Worm (Caenorhabditis elegans): ENCODE data around the gene K07E8.7.

- TF ChIP-seq ama-1 (optimal IDR thresholded peaks at IDR 0.05), result no peak
- no peak for TF ChIP-seq ceh-30 (tag; optimal IDR thresholded peaks at IDR 0.05)
These were observed 1.2 kb upstream of the K07E8.7 start for ce11 chrII:651324-651723.

All from whole organism, late embryonic.